Worm (Caenorhabditis elegans) whole organism, young adult: ENCODE data around the gene C04H5.7.
A peak's percentile ranks its signal among the peaks of the same experiment; 100 is the strongest.

Experiments used
- B0019.2 ChIP-seq: fragments of 200-800 bp; sonication (Bioruptor generic); conservative IDR thresholded peaks from 2 replicates; pipeline ENCODE4 v1.3.6; 2022; ENCODE audit warnings: missing genetic modification reagents, missing genetic modification characterization, missing compliant biosample characterization
- B0336.3 ChIP-seq: fragments of 200-800 bp; sonication (Bioruptor generic); IDR thresholded peaks from 2 replicates; pipeline ENCODE4 v1.3.6; 2022; ENCODE audit warnings: missing genetic modification characterization, missing compliant biosample characterization
- C06A6.2 ChIP-seq: fragments of 200-800 bp; sonication (Bioruptor generic); conservative IDR thresholded peaks from 2 replicates; pipeline ENCODE4 v1.3.6; 2022; ENCODE audit warnings: missing genetic modification characterization, missing compliant biosample characterization
- C17E4.6 ChIP-seq: fragments of 200-800 bp; sonication (Bioruptor generic); IDR thresholded peaks from 2 replicates; pipeline ENCODE4 v1.3.6; 2022; ENCODE audit warnings: missing genetic modification reagents, missing genetic modification characterization, missing compliant biosample characterization
- F10E7.11 ChIP-seq: sonication (generic microtip); optimal IDR thresholded peaks from 2 replicates; lab custom pipeline; 2017; ENCODE audit warnings: mild to moderate bottlenecking, missing genetic modification characterization, moderate library complexity, missing compliant biosample characterization
- F49E8.2 ChIP-seq: sonication (generic microtip); optimal IDR thresholded peaks from 3 replicates; lab custom pipeline; 2017; ENCODE audit warnings: missing genetic modification characterization, mild to moderate bottlenecking, missing compliant biosample characterization, antibody characterized with exemption, moderate library complexity; ENCODE audit not compliant: insufficient read depth
- F52B5.7 ChIP-seq: sonication (generic microtip); optimal IDR thresholded peaks from 2 replicates; lab custom pipeline; 2016; ENCODE audit warnings: mild to moderate bottlenecking, missing genetic modification characterization, missing compliant biosample characterization
- F57C9.4 ChIP-seq: sonication (generic microtip); optimal IDR thresholded peaks from 2 replicates; lab custom pipeline; 2017; ENCODE audit warnings: mild to moderate bottlenecking, missing genetic modification characterization, missing compliant biosample characterization
- T07F8.4 ChIP-seq: sonication (generic microtip); optimal IDR thresholded peaks from 2 replicates; lab custom pipeline; 2016; ENCODE audit warnings: mild to moderate bottlenecking, missing genetic modification characterization, moderate library complexity, missing compliant biosample characterization
- Y53G8AR.9 ChIP-seq: fragments of 200-800 bp; sonication (Bioruptor generic); conservative IDR thresholded peaks from 2 replicates; pipeline ENCODE4 v1.3.6; 2022; ENCODE audit warnings: missing genetic modification reagents, missing genetic modification characterization, missing compliant biosample characterization
- Y67H2A.10 ChIP-seq: fragments of 200-800 bp; sonication (Bioruptor generic); conservative IDR thresholded peaks from 2 replicates; pipeline ENCODE4 v1.3.6; 2022; ENCODE audit warnings: missing genetic modification reagents, missing genetic modification characterization, missing compliant biosample characterization
- Y79H2A.3 ChIP-seq: fragments of 200-800 bp; sonication (Bioruptor generic); conservative IDR thresholded peaks from 2 replicates; pipeline ENCODE4 v1.3.6; 2022; ENCODE audit warnings: missing genetic modification reagents, missing genetic modification characterization, missing compliant biosample characterization
- akir-1 ChIP-seq: fragments of 200-800 bp; sonication (Bioruptor generic); optimal IDR thresholded peaks from 2 replicates; lab custom pipeline; 2018; ENCODE audit warnings: mild to moderate bottlenecking, missing genetic modification characterization, moderate library complexity, missing compliant biosample characterization
- atf-7 ChIP-seq: sonication (generic microtip); optimal IDR thresholded peaks from 2 replicates; lab custom pipeline; 2017; ENCODE audit warnings: mild to moderate bottlenecking, missing genetic modification characterization, missing compliant biosample characterization
- bed-1 ChIP-seq: fragments of 200-800 bp; sonication (Bioruptor generic); IDR thresholded peaks from 2 replicates; pipeline ENCODE4 v1.3.6; 2022; ENCODE audit warnings: missing genetic modification reagents, missing genetic modification characterization, missing compliant biosample characterization
- ccch-3 ChIP-seq: fragments of 200-800 bp; sonication (Bioruptor generic); optimal IDR thresholded peaks from 2 replicates; lab custom pipeline; 2018; ENCODE audit warnings: mild to moderate bottlenecking, missing genetic modification characterization, missing compliant biosample characterization
- cebp-1 ChIP-seq, 2 experiments: fragments of 200-800 bp in 1 of 2; sonication (Bioruptor generic) in 1 of 2; sonication (generic microtip) in 1 of 2; IDR thresholded peaks in 1 of 2; optimal IDR thresholded peaks in 1 of 2; 2 replicates each; pipeline versions ENCODE4 v1.3.6 to Lab custom; 2017 to 2022; ENCODE audit warnings: missing compliant biosample characterization in 2 of 2, missing genetic modification characterization in 2 of 2, mild to moderate bottlenecking in 1 of 2, missing genetic modification reagents in 1 of 2, moderate library complexity in 1 of 2
- cebp-2 ChIP-seq: fragments of 200-800 bp; sonication (Bioruptor generic); IDR thresholded peaks from 2 replicates; pipeline ENCODE4 v1.3.6; 2022; ENCODE audit warnings: missing genetic modification characterization, missing compliant biosample characterization
- ceh-27 ChIP-seq: fragments of 200-800 bp; sonication (Bioruptor generic); optimal IDR thresholded peaks from 2 replicates; lab custom pipeline; 2018; ENCODE audit warnings: mild to moderate bottlenecking, missing genetic modification characterization, moderate library complexity, missing compliant biosample characterization
- ceh-40 ChIP-seq: fragments of 200-800 bp; sonication (Bioruptor generic); IDR thresholded peaks from 2 replicates; pipeline ENCODE4 v1.3.6; 2022; ENCODE audit warnings: missing genetic modification characterization, missing compliant biosample characterization
- ceh-79 ChIP-seq: sonication (generic microtip); optimal IDR thresholded peaks from 2 replicates; lab custom pipeline; 2017; ENCODE audit warnings: mild to moderate bottlenecking, missing genetic modification characterization, missing compliant biosample characterization
- ceh-91 ChIP-seq: fragments of 200-800 bp; sonication (Bioruptor generic); IDR thresholded peaks from 2 replicates; pipeline ENCODE4 v1.3.6; 2022; ENCODE audit warnings: missing genetic modification reagents, missing genetic modification characterization, missing compliant biosample characterization
- dox-1 ChIP-seq: fragments of 200-800 bp; sonication (Bioruptor generic); IDR thresholded peaks from 2 replicates; pipeline ENCODE4 v1.3.6; 2022; ENCODE audit warnings: missing genetic modification reagents, missing genetic modification characterization, missing compliant biosample characterization
- efl-1 ChIP-seq: fragments of 150-350 bp; optimal IDR thresholded peaks from 2 replicates; lab custom pipeline; 2014; ENCODE audit warnings: missing biosample characterization, missing genetic modification reagents, missing genetic modification characterization
- egl-18 ChIP-seq: fragments of 200-800 bp; sonication (Bioruptor generic); IDR thresholded peaks from 2 replicates; pipeline ENCODE4 v1.3.6; 2022; ENCODE audit warnings: missing genetic modification reagents, missing genetic modification characterization, missing compliant biosample characterization
- ekl-4 ChIP-seq: fragments of 200-800 bp; sonication (Bioruptor generic); IDR thresholded peaks from 2 replicates; pipeline ENCODE4 v1.3.6; 2022; ENCODE audit warnings: missing genetic modification reagents, missing genetic modification characterization, missing compliant biosample characterization
- fkh-3 ChIP-seq: sonication (generic microtip); optimal IDR thresholded peaks from 2 replicates; lab custom pipeline; 2016; ENCODE audit warnings: mild to moderate bottlenecking, missing genetic modification characterization, missing compliant biosample characterization
- gei-17 ChIP-seq: fragments of 200-800 bp; sonication (Bioruptor generic); optimal IDR thresholded peaks from 2 replicates; lab custom pipeline; 2018; ENCODE audit warnings: mild to moderate bottlenecking, missing genetic modification characterization, missing compliant biosample characterization
- hmg-20 ChIP-seq: fragments of 200-800 bp; sonication (Bioruptor generic); IDR thresholded peaks from 2 replicates; pipeline ENCODE4 v1.3.6; 2022; ENCODE audit warnings: missing genetic modification reagents, missing genetic modification characterization, missing compliant biosample characterization
- hrde-1 ChIP-seq: sonication (generic microtip); optimal IDR thresholded peaks from 2 replicates; lab custom pipeline; 2016; ENCODE audit warnings: missing genetic modification characterization, mild to moderate bottlenecking, missing compliant biosample characterization, moderate library complexity, missing genotype, missing genetic modification reagents, borderline replicate concordance
- lag-1 ChIP-seq: fragments of 200-800 bp; sonication (Bioruptor generic); IDR thresholded peaks from 2 replicates; pipeline ENCODE4 v1.3.6; 2022; ENCODE audit warnings: missing genetic modification reagents, missing genetic modification characterization, missing compliant biosample characterization
- let-526 ChIP-seq: fragments of 200-800 bp; sonication (Bioruptor generic); IDR thresholded peaks from 2 replicates; pipeline ENCODE4 v1.3.6; 2022; ENCODE audit warnings: missing genetic modification reagents, missing genetic modification characterization, missing compliant biosample characterization
- lin-35 ChIP-seq, 3 experiments: fragments of 150-350 bp in 2 of 3; sonication (generic microtip) in 1 of 3; optimal IDR thresholded peaks; 2 replicates each; lab custom pipeline; 2014 to 2018; ENCODE audit warnings: missing biosample characterization in 3 of 3, missing genetic modification characterization in 3 of 3, missing genetic modification reagents in 3 of 3
- lin-40 ChIP-seq: sonication (generic microtip); optimal IDR thresholded peaks from 2 replicates; lab custom pipeline; 2016; ENCODE audit warnings: missing genetic modification characterization, mild to moderate bottlenecking, missing compliant biosample characterization, missing genotype, missing genetic modification reagents
- lin-54 ChIP-seq: fragments of 200-800 bp; sonication (Bioruptor generic); optimal IDR thresholded peaks from 2 replicates; lab custom pipeline; 2018; ENCODE audit warnings: mild to moderate bottlenecking, missing genetic modification characterization, missing compliant biosample characterization
- madf-8 ChIP-seq: fragments of 200-800 bp; sonication (Bioruptor generic); conservative IDR thresholded peaks from 2 replicates; pipeline ENCODE4 v1.3.6; 2022; ENCODE audit warnings: missing genetic modification reagents, missing genetic modification characterization, missing compliant biosample characterization
- nfya-2 ChIP-seq: fragments of 200-800 bp; sonication (Bioruptor generic); IDR thresholded peaks from 2 replicates; pipeline ENCODE4 v1.3.6; 2022; ENCODE audit warnings: missing genetic modification reagents, missing genetic modification characterization, missing compliant biosample characterization
- nfyb-1 ChIP-seq: fragments of 200-800 bp; sonication (Bioruptor generic); IDR thresholded peaks from 2 replicates; pipeline ENCODE4 v1.3.6; 2022; ENCODE audit warnings: missing genetic modification reagents, missing genetic modification characterization, missing compliant biosample characterization
- nhr-120 ChIP-seq: fragments of 200-800 bp; sonication (Bioruptor generic); IDR thresholded peaks from 2 replicates; pipeline ENCODE4 v1.3.6; 2022; ENCODE audit warnings: missing genetic modification characterization, missing compliant biosample characterization
- nhr-80 ChIP-seq: sonication (generic microtip); optimal IDR thresholded peaks from 2 replicates; lab custom pipeline; 2016; ENCODE audit warnings: missing genetic modification characterization, missing compliant biosample characterization
- nhr-90 ChIP-seq: sonication (generic microtip); optimal IDR thresholded peaks from 2 replicates; lab custom pipeline; 2016; ENCODE audit warnings: missing genotype, mild to moderate bottlenecking, missing genetic modification characterization, missing compliant biosample characterization
- pbrm-1 ChIP-seq: fragments of 200-800 bp; sonication (Bioruptor generic); IDR thresholded peaks from 2 replicates; pipeline ENCODE4 v1.3.6; 2022; ENCODE audit warnings: missing genetic modification reagents, missing genetic modification characterization, missing compliant biosample characterization
- pha-4 ChIP-seq: fragments of 150-350 bp; sonication (generic microtip); optimal IDR thresholded peaks from 2 replicates; lab custom pipeline; 2014; ENCODE audit warnings: missing biosample characterization, missing genetic modification reagents, missing genetic modification characterization
- rcor-1 ChIP-seq: fragments of 200-800 bp; sonication (Bioruptor generic); IDR thresholded peaks from 2 replicates; pipeline ENCODE4 v1.3.6; 2022; ENCODE audit warnings: missing genetic modification reagents, missing genetic modification characterization, missing compliant biosample characterization
- snpc-1.1 ChIP-seq: sonication (generic microtip); optimal IDR thresholded peaks from 2 replicates; lab custom pipeline; 2017; ENCODE audit warnings: missing genetic modification characterization, mild to moderate bottlenecking, missing compliant biosample characterization, antibody characterized with exemption, moderate library complexity, missing genotype, missing genetic modification reagents; ENCODE audit not compliant: insufficient read depth
- tlf-1 ChIP-seq: fragments of 200-800 bp; sonication (Bioruptor generic); optimal IDR thresholded peaks from 2 replicates; lab custom pipeline; 2018; ENCODE audit warnings: mild to moderate bottlenecking, missing genetic modification characterization, missing compliant biosample characterization
- xnd-1 ChIP-seq: sonication (generic microtip); optimal IDR thresholded peaks from 2 replicates; lab custom pipeline; 2016; ENCODE audit warnings: missing genotype, missing genetic modification reagents, missing genetic modification characterization, missing compliant biosample characterization

The C04H5.7 gene

ce11 chrII:14496809-14497208 lies 40.9 kb upstream of the C04H5.7 start (continued):
- TF ChIP-seq lin-40: peak; percentile 83
- peak; percentile 36; the same call in 1 of the 2 replicates for TF ChIP-seq madf-8 (GFP tag; lab: Robert Waterston, UW)
- no peak for TF ChIP-seq nfya-2 (GFP tag; lab: Robert Waterston, UW)
- TF ChIP-seq dox-1: peak; percentile 94
- TF ChIP-seq T07F8.4 (tag; lab: Kevin White, UChicago): peak; percentile 91
- peak; percentile 72; the same call in 1 of the 2 replicates for TF ChIP-seq pbrm-1 (GFP tag; lab: Robert Waterston, UW)
- TF ChIP-seq nfyb-1 (GFP tag; lab: Robert Waterston, UW): peak; percentile 95
- TF ChIP-seq nhr-120: peak; percentile 89; the same call in 1 of the 2 replicates
- no peak for TF ChIP-seq egl-18
- peak; percentile 84 for TF ChIP-seq Y53G8AR.9 (GFP tag; lab: Robert Waterston, UW)
- peak; percentile 86 for TF ChIP-seq lin-54 (GFP tag; lab: Kevin White, UChicago)
- TF ChIP-seq xnd-1 (tag; lab: Kevin White, UChicago): no peak
- no peak for TF ChIP-seq pha-4 (tag; lab: Kevin White, UChicago)
- TF ChIP-seq nhr-80 (tag; lab: Kevin White, UChicago): peak; percentile 73
- peak; percentile 80 for TF ChIP-seq F49E8.2 (tag; lab: Kevin White, UChicago)
- peak; percentile 9 for TF ChIP-seq efl-1 (GFP tag; lab: Kevin White, UChicago)
- peak; percentile 78; the same call in 1 of the 2 replicates for TF ChIP-seq hmg-20
- peak; percentile 97 for TF ChIP-seq nhr-90
- TF ChIP-seq lin-35 (GFP tag; optimal IDR thresholded peaks at IDR 0.05; lab: Kevin White, UChicago): peak in 1 of 3 experiments; percentile 79
- peak; percentile 94 for TF ChIP-seq fkh-3 (tag; lab: Kevin White, UChicago)
- peak; percentile 87 for TF ChIP-seq rcor-1 (GFP tag; lab: Robert Waterston, UW)
- TF ChIP-seq tlf-1: peak; percentile 60
- peak; percentile 85 for TF ChIP-seq ceh-40 (GFP tag; lab: Robert Waterston, UW)
- TF ChIP-seq cebp-2: 0 out of 2 replicates have a peak, but pooled peaks have one; percentile 52
- TF ChIP-seq F57C9.4 (tag; lab: Kevin White, UChicago): peak; percentile 76
- TF ChIP-seq C06A6.2 (GFP tag; lab: Robert Waterston, UW): peak; percentile 66
- TF ChIP-seq B0336.3 (GFP tag; lab: Robert Waterston, UW): peak; percentile 87
- TF ChIP-seq ceh-79 (tag; lab: Kevin White, UChicago): peak; percentile 58
- peak; percentile 42; the same call in 1 of the 2 replicates for TF ChIP-seq B0019.2
- peak; percentile 95 for TF ChIP-seq F52B5.7
- TF ChIP-seq akir-1 (GFP tag; lab: Kevin White, UChicago): peak; percentile 88
- TF ChIP-seq C17E4.6 (GFP tag; lab: Robert Waterston, UW): 0 out of 2 replicates have a peak, but pooled peaks have one; percentile 69
- peak; percentile 70 for TF ChIP-seq F10E7.11 (tag; lab: Kevin White, UChicago)
- TF ChIP-seq hrde-1: peak; percentile 80
- TF ChIP-seq lag-1 (GFP tag; lab: Robert Waterston, UW): no peak
- peak; percentile 90 for TF ChIP-seq ceh-27 (GFP tag; lab: Kevin White, UChicago)
- TF ChIP-seq ceh-91: peak; percentile 23; the same call in 1 of the 2 replicates
- peak; percentile 89 for TF ChIP-seq ekl-4 (GFP tag; lab: Robert Waterston, UW)
- TF ChIP-seq Y67H2A.10 (GFP tag; lab: Robert Waterston, UW): peak; percentile 36; the same call in 1 of the 2 replicates
- peak; percentile 86 for TF ChIP-seq atf-7
- TF ChIP-seq snpc-1.1 (tag; lab: Kevin White, UChicago): peak; percentile 86
- TF ChIP-seq gei-17 (GFP tag; lab: Kevin White, UChicago): peak; percentile 59
- TF ChIP-seq let-526 (GFP tag; lab: Robert Waterston, UW): peak; percentile 55; the same call in 1 of the 2 replicates
- TF ChIP-seq ccch-3 (GFP tag; lab: Kevin White, UChicago): no peak
- no peak; the same call in 1 of the 2 replicates for TF ChIP-seq Y79H2A.3
- TF ChIP-seq bed-1 (GFP tag; lab: Robert Waterston, UW): no peak
- TF ChIP-seq cebp-1 (GFP tag; IDR thresholded peaks at IDR 0.05; lab: Robert Waterston, UW): peak; percentile 47; the same call in 1 of the 2 replicates
- peak; percentile 85 for TF ChIP-seq cebp-1 (tag; optimal IDR thresholded peaks at IDR 0.05; lab: Kevin White, UChicago)
